Fruit fly (Drosophila melanogaster) whole organism, prepupa: ENCODE results near the gene CG45544.

Experiments
- CG10631 ChIP-seq: fragments of 200-800 bp; sonication (Bioruptor generic); optimal IDR thresholded peaks from 2 replicates; lab custom pipeline; 2016; ENCODE audit warnings: missing biosample characterization, missing genetic modification characterization
- CG10669 ChIP-seq: fragments of 200-800 bp; sonication (Bioruptor generic); optimal IDR thresholded peaks from 3 replicates; lab custom pipeline; 2018; ENCODE audit warnings: missing biosample characterization, mild to moderate bottlenecking, missing genetic modification characterization, moderate library complexity
- CG11294 ChIP-seq: fragments of 200-800 bp; sonication (Bioruptor generic); IDR thresholded peaks from 2 replicates; pipeline ENCODE4 v1.3.6; 2022; ENCODE audit warnings: missing biosample characterization, missing genetic modification characterization
- CG11762 ChIP-seq: fragments of 200-800 bp; sonication (Bioruptor generic); optimal IDR thresholded peaks from 3 replicates; lab custom pipeline; 2016; ENCODE audit warnings: missing biosample characterization, missing genetic modification characterization; ENCODE audit not compliant: insufficient read depth
- CG15336 ChIP-seq: fragments of 200-800 bp; sonication (Bioruptor generic); IDR thresholded peaks from 2 replicates; pipeline ENCODE4 v1.3.6; 2022; ENCODE audit warnings: missing biosample characterization, missing genetic modification characterization
- CG1621 ChIP-seq: fragments of 200-800 bp; sonication (Bioruptor generic); optimal IDR thresholded peaks from 3 replicates; lab custom pipeline; 2018; ENCODE audit warnings: missing biosample characterization, mild to moderate bottlenecking, missing genetic modification characterization
- CG16779 ChIP-seq: fragments of 200-800 bp; sonication (Bioruptor generic); optimal IDR thresholded peaks from 3 replicates; lab custom pipeline; 2017; ENCODE audit warnings: missing biosample characterization, mild to moderate bottlenecking, missing genetic modification characterization
- CG3032 ChIP-seq: fragments of 200-800 bp; optimal IDR thresholded peaks from 2 replicates; lab custom pipeline; 2019; ENCODE audit warnings: missing biosample characterization, mild to moderate bottlenecking, missing genetic modification characterization, moderate library complexity
- CG31627 ChIP-seq: fragments of 200-800 bp; sonication (Bioruptor generic); optimal IDR thresholded peaks from 3 replicates; lab custom pipeline; 2016; ENCODE audit warnings: missing biosample characterization, missing genetic modification characterization
- CG32006 ChIP-seq: fragments of 200-800 bp; sonication (Bioruptor generic); optimal IDR thresholded peaks from 3 replicates; lab custom pipeline; 2017; ENCODE audit warnings: missing biosample characterization, mild to moderate bottlenecking, missing genetic modification characterization
- CG34406 ChIP-seq: fragments of 200-800 bp; sonication (Bioruptor generic); optimal IDR thresholded peaks from 3 replicates; lab custom pipeline; 2016; ENCODE audit warnings: missing biosample characterization, missing genetic modification characterization
- CG4318 ChIP-seq: fragments of 200-800 bp; sonication (Bioruptor generic); optimal IDR thresholded peaks from 3 replicates; lab custom pipeline; 2017; ENCODE audit warnings: missing biosample characterization, mild to moderate bottlenecking, missing genetic modification characterization
- CG6163 ChIP-seq: fragments of 200-800 bp; sonication (Bioruptor generic); IDR thresholded peaks from 3 replicates; pipeline ENCODE4 v1.3.6; 2022; ENCODE audit warnings: missing biosample characterization, missing genetic modification characterization
- CG6276 ChIP-seq: fragments of 200-800 bp; sonication (Bioruptor generic); optimal IDR thresholded peaks from 2 replicates; lab custom pipeline; 2017; ENCODE audit warnings: missing biosample characterization, mild to moderate bottlenecking, missing genetic modification characterization
- CG6792 ChIP-seq: fragments of 200-800 bp; sonication (Bioruptor generic); optimal IDR thresholded peaks from 3 replicates; lab custom pipeline; 2016; ENCODE audit warnings: missing biosample characterization, missing genetic modification characterization
- CG6808 ChIP-seq: fragments of 200-800 bp; sonication (Bioruptor generic); optimal IDR thresholded peaks from 3 replicates; lab custom pipeline; 2017; ENCODE audit warnings: missing biosample characterization, missing genetic modification characterization, mild to moderate bottlenecking, moderate library complexity, missing genetic modification reagents
- CG6854 ChIP-seq: fragments of 200-800 bp; sonication (Bioruptor generic); optimal IDR thresholded peaks from 2 replicates; lab custom pipeline; 2017; ENCODE audit warnings: missing biosample characterization, mild to moderate bottlenecking, missing genetic modification characterization
- CG8119 ChIP-seq: fragments of 200-800 bp; sonication (Bioruptor generic); IDR thresholded peaks from 3 replicates; pipeline ENCODE4 v1.3.6; 2022; ENCODE audit warnings: missing biosample characterization, missing genetic modification characterization
- CG8319 ChIP-seq: fragments of 200-800 bp; sonication (Bioruptor generic); optimal IDR thresholded peaks from 3 replicates; lab custom pipeline; 2016; ENCODE audit warnings: missing biosample characterization, missing genetic modification characterization
- CG8632 ChIP-seq: fragments of 200-800 bp; sonication (Bioruptor generic); optimal IDR thresholded peaks from 3 replicates; lab custom pipeline; 2016; ENCODE audit warnings: missing biosample characterization, missing genetic modification characterization
- Eip78C ChIP-seq: fragments of 200-800 bp; sonication (Bioruptor generic); peaks from one replicate; lab custom pipeline; 2016; ENCODE audit warnings: missing biosample characterization, missing genetic modification characterization
- Eip93F ChIP-seq: fragments of 200-800 bp; sonication (Bioruptor generic); optimal IDR thresholded peaks from 2 replicates; lab custom pipeline; 2016; ENCODE audit warnings: missing biosample characterization, mild to moderate bottlenecking, missing genetic modification characterization
- Ets21C ChIP-seq: fragments of 200-800 bp; sonication (Bioruptor generic); optimal IDR thresholded peaks from 3 replicates; lab custom pipeline; 2016; ENCODE audit warnings: missing biosample characterization, missing genetic modification characterization
- Ets96B ChIP-seq: fragments of 200-800 bp; optimal IDR thresholded peaks from 2 replicates; lab custom pipeline; 2019; ENCODE audit warnings: missing biosample characterization, mild to moderate bottlenecking, missing genetic modification characterization, moderate library complexity
- Gug ChIP-seq: fragments of 200-800 bp; sonication (Bioruptor generic); IDR thresholded peaks from 2 replicates; pipeline ENCODE4 v1.3.6; 2022; ENCODE audit warnings: missing biosample characterization, missing genetic modification characterization
- Hr38 ChIP-seq: sonication (Bioruptor generic); optimal IDR thresholded peaks from 2 replicates; lab custom pipeline; 2016; ENCODE audit warnings: missing biosample characterization, missing genetic modification characterization
- Hr4 ChIP-seq: fragments of 200-800 bp; sonication (Bioruptor generic); optimal IDR thresholded peaks from 3 replicates; lab custom pipeline; 2016; ENCODE audit warnings: missing biosample characterization, missing genetic modification characterization
- Met ChIP-seq: fragments of 200-800 bp; sonication (Bioruptor generic); optimal IDR thresholded peaks from 3 replicates; lab custom pipeline; 2016; ENCODE audit warnings: missing biosample characterization, missing genetic modification characterization
- OdsH ChIP-seq: fragments of 200-800 bp; sonication (Bioruptor generic); optimal IDR thresholded peaks from 3 replicates; lab custom pipeline; 2016; ENCODE audit warnings: missing biosample characterization, missing genetic modification characterization
- Smox ChIP-seq: fragments of 200-800 bp; sonication (Bioruptor generic); optimal IDR thresholded peaks from 3 replicates; lab custom pipeline; 2016; ENCODE audit warnings: missing biosample characterization, missing genetic modification characterization
- Sox102F ChIP-seq: fragments of 200-800 bp; sonication (Bioruptor generic); optimal IDR thresholded peaks from 2 replicates; lab custom pipeline; 2016; ENCODE audit warnings: missing biosample characterization, mild to moderate bottlenecking, missing genetic modification characterization
- Sox14 ChIP-seq: fragments of 200-800 bp; sonication (Bioruptor generic); optimal IDR thresholded peaks from 3 replicates; lab custom pipeline; 2016; ENCODE audit warnings: missing biosample characterization, missing genetic modification characterization
- Sox15 ChIP-seq: fragments of 200-800 bp; sonication (Bioruptor generic); optimal IDR thresholded peaks from 3 replicates; lab custom pipeline; 2016; ENCODE audit warnings: missing biosample characterization, missing genetic modification characterization
- dac ChIP-seq: fragments of 200-800 bp; sonication (Bioruptor generic); optimal IDR thresholded peaks from 2 replicates; lab custom pipeline; 2017; ENCODE audit warnings: missing biosample characterization, mild to moderate bottlenecking, missing genetic modification characterization
- dsx ChIP-seq: fragments of 200-800 bp; optimal IDR thresholded peaks from 3 replicates; lab custom pipeline; 2019; ENCODE audit warnings: missing biosample characterization, mild to moderate bottlenecking, missing genetic modification characterization, moderate library complexity; ENCODE audit not compliant: poor library complexity, severe bottlenecking
- eg ChIP-seq: fragments of 200-800 bp; sonication (Bioruptor generic); IDR thresholded peaks from 3 replicates; pipeline ENCODE4 v1.3.6; 2022; ENCODE audit warnings: missing biosample characterization, missing genetic modification characterization
- esn ChIP-seq: fragments of 200-800 bp; sonication (Bioruptor generic); optimal IDR thresholded peaks from 2 replicates; lab custom pipeline; 2016; ENCODE audit warnings: missing biosample characterization, mild to moderate bottlenecking, missing genetic modification characterization, moderate library complexity
- fd59A ChIP-seq: fragments of 200-800 bp; sonication (Bioruptor generic); optimal IDR thresholded peaks from 2 replicates; lab custom pipeline; 2017; ENCODE audit warnings: missing biosample characterization, mild to moderate bottlenecking, missing genetic modification characterization, missing genetic modification reagents
- fd85E ChIP-seq: fragments of 200-800 bp; sonication (Bioruptor generic); optimal IDR thresholded peaks from 3 replicates; lab custom pipeline; 2016; ENCODE audit warnings: missing biosample characterization, missing genetic modification characterization
- fkh ChIP-seq: fragments of 200-800 bp; sonication (Bioruptor generic); optimal IDR thresholded peaks from 3 replicates; lab custom pipeline; 2017; ENCODE audit warnings: missing biosample characterization, mild to moderate bottlenecking, missing genetic modification characterization, moderate library complexity
- lz ChIP-seq: fragments of 200-800 bp; sonication (Bioruptor generic); optimal IDR thresholded peaks from 3 replicates; lab custom pipeline; 2016; ENCODE audit warnings: missing biosample characterization, missing genetic modification characterization
- net ChIP-seq: fragments of 200-800 bp; sonication (Bioruptor generic); optimal IDR thresholded peaks from 3 replicates; lab custom pipeline; 2016; ENCODE audit warnings: missing biosample characterization, missing genetic modification characterization
- pdm3 ChIP-seq: fragments of 200-800 bp; sonication (Bioruptor generic); optimal IDR thresholded peaks from 3 replicates; lab custom pipeline; 2016; ENCODE audit warnings: missing biosample characterization, missing genetic modification characterization
- salr ChIP-seq, 2 experiments: fragments of 200-800 bp; sonication (Bioruptor generic); optimal IDR thresholded peaks; 3 replicates each; lab custom pipeline; 2016 to 2018; ENCODE audit warnings: missing biosample characterization in 2 of 2, missing genetic modification characterization in 2 of 2, mild to moderate bottlenecking in 1 of 2
- spab ChIP-seq: fragments of 200-800 bp; sonication (Bioruptor generic); optimal IDR thresholded peaks from 2 replicates; lab custom pipeline; 2017; ENCODE audit warnings: missing biosample characterization, mild to moderate bottlenecking, missing genetic modification characterization, missing genetic modification reagents
- ss ChIP-seq, 2 experiments: fragments of 200-800 bp; sonication (Bioruptor generic); optimal IDR thresholded peaks; 2 replicates in 1 of 2; 3 replicates in 1 of 2; lab custom pipeline; 2017 to 2018; ENCODE audit warnings: mild to moderate bottlenecking in 2 of 2, missing biosample characterization in 2 of 2, missing genetic modification characterization in 2 of 2, moderate library complexity in 1 of 2
- topi ChIP-seq: fragments of 200-800 bp; sonication (Bioruptor generic); optimal IDR thresholded peaks from 3 replicates; lab custom pipeline; 2016; ENCODE audit warnings: missing biosample characterization, missing genetic modification characterization
- vri ChIP-seq: fragments of 200-800 bp; sonication (Bioruptor generic); optimal IDR thresholded peaks from 3 replicates; lab custom pipeline; 2016; ENCODE audit warnings: missing biosample characterization, mild to moderate bottlenecking, missing genetic modification characterization

The CG45544 gene

dm6 chr3R:29277009-29277408 is 20.7 kb downstream of the CG45544 start (continued):
- peak; percentile 90 for TF ChIP-seq fd59A (GFP tag; lab: Kevin White, UChicago)
- peak; percentile 87 for TF ChIP-seq dsx
- TF ChIP-seq CG8632 (GFP tag; lab: Kevin White, UChicago): peak; percentile 68
- TF ChIP-seq CG8319 (GFP tag; lab: Kevin White, UChicago): peak; percentile 64
- peak; percentile 84 for TF ChIP-seq vri (GFP tag; lab: Kevin White, UChicago)
- TF ChIP-seq Gug (GFP tag; lab: Robert Waterston, UW): no peak
- peak; percentile 91 for TF ChIP-seq CG3032 (tag; lab: Kevin White, UChicago)
- TF ChIP-seq CG6163 (GFP tag; lab: Robert Waterston, UW): peak; percentile 89
- TF ChIP-seq Eip93F (GFP tag; lab: Kevin White, UChicago): peak; percentile 32
- peak; percentile 88 to 94 for TF ChIP-seq ss (GFP tag; optimal IDR thresholded peaks at IDR 0.05; lab: Kevin White, UChicago)
- TF ChIP-seq Hr4 (GFP tag; lab: Kevin White, UChicago): peak; percentile 49

dm6 chr3R:29277748-29278147 is 21.5 kb downstream of the CG45544 start:
- TF ChIP-seq CG34406 (GFP tag; lab: Kevin White, UChicago) (peak; percentile 65), Met (GFP tag; lab: Kevin White, UChicago) (peak; percentile 71), spab (GFP tag; lab: Kevin White, UChicago) (peak; percentile 59), dsx (peak; percentile 72), pdm3 (GFP tag; lab: Kevin White, UChicago) (peak; percentile 73), Hr4 (GFP tag; lab: Kevin White, UChicago) (peak; percentile 53), CG3032 (tag; lab: Kevin White, UChicago) (peak; percentile 83), Hr38 (GFP tag; lab: Kevin White, UChicago) (no peak), Eip93F (GFP tag; lab: Kevin White, UChicago) (peak; percentile 9), Ets96B (tag; lab: Kevin White, UChicago) (peak; percentile 91), fkh (GFP tag; lab: Kevin White, UChicago) (no peak), CG6854 (no peak), Sox102F (GFP tag; lab: Kevin White, UChicago) (peak; percentile 64), CG8119 (GFP tag; lab: Robert Waterston, UW) (peak; percentile 68), CG6792 (GFP tag; lab: Kevin White, UChicago) (peak; percentile 62), CG6276 (GFP tag; lab: Kevin White, UChicago) (peak; percentile 41), CG31627 (peak; percentile 49), topi (GFP tag; lab: Kevin White, UChicago) (peak; percentile 67), net (peak; percentile 53), dac (GFP tag; lab: Kevin White, UChicago) (no peak), Sox14 (GFP tag; lab: Kevin White, UChicago) (peak; percentile 62), Smox (GFP tag; lab: Kevin White, UChicago) (peak; percentile 67), salr (GFP tag; optimal IDR thresholded peaks at IDR 0.05; lab: Kevin White, UChicago) (peak; percentile 56 to 60), CG1621 (tag; lab: Kevin White, UChicago) (peak; percentile 70), OdsH (GFP tag; lab: Kevin White, UChicago) (peak; percentile 65), Gug (GFP tag; lab: Robert Waterston, UW) (peak; percentile 37), CG32006 (GFP tag; lab: Kevin White, UChicago) (peak; percentile 68), CG10669 (GFP tag; lab: Kevin White, UChicago) (peak; percentile 84), eg (GFP tag; lab: Robert Waterston, UW) (peak; percentile 55; the same call in 1 of the 3 replicates), CG10631 (GFP tag; lab: Kevin White, UChicago) (peak; percentile 86), fd85E (no peak), lz (GFP tag; lab: Kevin White, UChicago) (peak; percentile 52), CG11294 (GFP tag; lab: Robert Waterston, UW) (no peak), fd59A (GFP tag; lab: Kevin White, UChicago) (peak; percentile 74), CG8319 (GFP tag; lab: Kevin White, UChicago) (no peak), CG11762 (GFP tag; lab: Kevin White, UChicago) (peak; percentile 39), CG4318 (GFP tag; lab: Kevin White, UChicago) (peak; percentile 36), CG16779 (peak; percentile 29), CG15336 (GFP tag; lab: Robert Waterston, UW) (peak; percentile 65), Eip78C (GFP tag; lab: Kevin White, UChicago) (peak; percentile 90), Sox15 (GFP tag; lab: Kevin White, UChicago) (no peak), Ets21C (peak; percentile 9), CG6808 (GFP tag; lab: Kevin White, UChicago) (peak; percentile 69), CG8632 (GFP tag; lab: Kevin White, UChicago) (peak; percentile 64), esn (GFP tag; lab: Kevin White, UChicago) (peak; percentile 74)
